Worm (Caenorhabditis elegans) whole organism, L2 larva: ENCODE measurements around the gene chca-1.

Source experiments
- R02D3.7 ChIP-seq: fragments of 150-350 bp; optimal IDR thresholded peaks from 2 replicates; lab custom pipeline; 2014; ENCODE audit warnings: missing biosample characterization, missing genetic modification characterization
- ama-1 ChIP-seq: fragments of 150-350 bp; optimal IDR thresholded peaks from 2 replicates; lab custom pipeline; 2018; ENCODE audit warnings: inconsistent platforms
- ceh-82 ChIP-seq: fragments of 150-350 bp; optimal IDR thresholded peaks from 2 replicates; lab custom pipeline; 2014; ENCODE audit warnings: missing biosample characterization, missing genetic modification characterization
- mbf-1 ChIP-seq: sonication (generic microtip); optimal IDR thresholded peaks from 2 replicates; lab custom pipeline; 2017; ENCODE audit warnings: missing biosample characterization, missing genetic modification characterization
- unc-62 ChIP-seq: fragments of 150-350 bp; optimal IDR thresholded peaks from 2 replicates; lab custom pipeline; 2014; ENCODE audit warnings: missing biosample characterization, missing genetic modification reagents, missing genetic modification characterization

DNA sequence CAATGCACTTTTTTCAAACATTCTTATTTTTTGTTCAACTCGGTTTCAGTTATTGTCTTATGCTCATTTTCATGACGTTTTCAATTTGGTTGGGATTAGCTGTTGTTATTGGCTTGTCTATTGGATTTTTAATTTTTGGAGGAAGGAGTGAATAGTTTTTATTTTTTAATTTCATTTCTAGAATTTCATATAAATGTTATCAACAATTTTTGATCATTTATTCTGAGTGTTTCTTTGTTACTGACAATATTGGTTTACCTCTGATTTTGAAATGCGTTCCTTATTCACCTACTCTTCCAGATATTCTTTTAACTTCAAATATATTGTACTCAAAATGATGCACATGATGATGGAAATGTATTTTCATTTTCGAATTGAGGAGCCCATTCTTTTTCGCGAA is 2.8 kb downstream of the chca-1 start, which contains the start of gene F58G6.7:
- no peak for TF ChIP-seq ama-1 (lab: Kevin White, UChicago)
- TF ChIP-seq unc-62 (GFP tag; lab: Kevin White, UChicago): no peak
- no peak for TF ChIP-seq mbf-1 (tag; lab: Kevin White, UChicago)
- TF ChIP-seq ceh-82 (tag; lab: Kevin White, UChicago): no peak
- TF ChIP-seq R02D3.7 (tag; lab: Kevin White, UChicago): no peak
